Worm (Caenorhabditis elegans) whole organism, young adult: ENCODE data around the gene Y37A1A.2.

Experiments used
- K12H6.12 ChIP-seq: fragments of 200-800 bp; sonication (Bioruptor generic); optimal IDR thresholded peaks from 2 replicates; lab custom pipeline; 2018; ENCODE audit warnings: mild to moderate bottlenecking, missing genetic modification characterization, missing compliant biosample characterization
- gei-17 ChIP-seq: fragments of 200-800 bp; sonication (Bioruptor generic); optimal IDR thresholded peaks from 2 replicates; lab custom pipeline; 2018; ENCODE audit warnings: mild to moderate bottlenecking, missing genetic modification characterization, missing compliant biosample characterization
- let-526 ChIP-seq: fragments of 200-800 bp; sonication (Bioruptor generic); IDR thresholded peaks from 2 replicates; pipeline ENCODE4 v1.3.6; 2022; ENCODE audit warnings: missing genetic modification reagents, missing genetic modification characterization, missing compliant biosample characterization
- nhr-27 ChIP-seq: fragments of 200-800 bp; sonication (Bioruptor generic); optimal IDR thresholded peaks from 2 replicates; lab custom pipeline; 2018; ENCODE audit warnings: mild to moderate bottlenecking, missing genetic modification characterization, moderate library complexity, missing compliant biosample characterization
- unc-130 ChIP-seq: sonication (generic microtip); optimal IDR thresholded peaks from 2 replicates; lab custom pipeline; 2016; ENCODE audit warnings: missing genetic modification reagents, missing genetic modification characterization, missing compliant biosample characterization

DNA sequence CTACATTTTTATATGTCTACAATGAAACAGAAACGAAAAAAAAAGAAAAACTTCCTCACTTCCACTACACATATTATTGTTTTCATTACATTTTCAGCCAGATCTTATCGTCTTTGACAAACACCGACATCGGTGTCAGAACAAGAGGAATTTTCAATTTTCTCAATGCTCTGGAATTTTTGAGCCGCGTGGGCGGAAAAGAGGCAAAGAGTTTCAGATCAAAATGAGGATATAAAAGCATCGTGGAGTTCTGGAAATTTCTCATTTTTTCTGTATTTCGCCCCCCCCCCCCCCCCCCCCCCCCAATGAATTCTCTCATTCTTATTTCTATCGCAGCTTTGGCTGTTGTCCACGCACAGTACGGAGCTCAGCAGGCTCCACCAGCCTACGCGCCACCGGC lies 33.0 kb downstream of the Y37A1A.2 start, which contains the start of gene B0513.4:
- no peak for TF ChIP-seq let-526 (GFP tag; lab: Robert Waterston, UW)
- no peak for TF ChIP-seq unc-130 (GFP tag; lab: Kevin White, UChicago)
- no peak for TF ChIP-seq nhr-27 (tag; lab: Kevin White, UChicago)
- TF ChIP-seq gei-17 (GFP tag; lab: Kevin White, UChicago): no peak
- no peak for TF ChIP-seq K12H6.12 (tag; lab: Kevin White, UChicago)
